Worm (Caenorhabditis elegans) whole organism, young adult: ENCODE measurements around the gene gcs-1.

Experiments used
- F57C9.4 ChIP-seq: sonication (generic microtip); optimal IDR thresholded peaks from 2 replicates; lab custom pipeline; 2017; ENCODE audit warnings: mild to moderate bottlenecking, missing genetic modification characterization, missing compliant biosample characterization
- Y56A3A.18 ChIP-seq: fragments of 200-800 bp; sonication (Bioruptor generic); IDR thresholded peaks from 2 replicates; pipeline ENCODE4 v1.3.6; 2022; ENCODE audit warnings: missing genetic modification reagents, missing genetic modification characterization, missing compliant biosample characterization
- ama-1 ChIP-seq, 3 experiments: fragments of 150-350 bp in 1 of 3; sonication (generic microtip) in 2 of 3; optimal IDR thresholded peaks; 2 replicates each; lab custom pipeline; 2014 to 2018; ENCODE audit warnings: missing biosample characterization in 2 of 3, missing genetic modification characterization in 2 of 3, missing genetic modification reagents in 2 of 3
- bed-1 ChIP-seq: fragments of 200-800 bp; sonication (Bioruptor generic); IDR thresholded peaks from 2 replicates; pipeline ENCODE4 v1.3.6; 2022; ENCODE audit warnings: missing genetic modification reagents, missing genetic modification characterization, missing compliant biosample characterization
- ceh-100 ChIP-seq: fragments of 200-800 bp; sonication (Bioruptor generic); IDR thresholded peaks from 2 replicates; pipeline ENCODE4 v1.3.6; 2022; ENCODE audit warnings: missing genetic modification reagents, missing genetic modification characterization, missing compliant biosample characterization
- chd-7 ChIP-seq: sonication (generic microtip); optimal IDR thresholded peaks from 2 replicates; lab custom pipeline; 2016; ENCODE audit warnings: mild to moderate bottlenecking, missing genetic modification characterization, moderate library complexity, missing compliant biosample characterization
- die-1 ChIP-seq: sonication (generic microtip); optimal IDR thresholded peaks from 2 replicates; lab custom pipeline; 2016; ENCODE audit warnings: missing genotype, mild to moderate bottlenecking, missing genetic modification characterization, missing compliant biosample characterization
- efl-1 ChIP-seq: fragments of 150-350 bp; optimal IDR thresholded peaks from 2 replicates; lab custom pipeline; 2014; ENCODE audit warnings: missing biosample characterization, missing genetic modification reagents, missing genetic modification characterization
- egl-44 ChIP-seq: fragments of 200-800 bp; sonication (Bioruptor generic); IDR thresholded peaks from 2 replicates; pipeline ENCODE4 v1.3.6; 2022; ENCODE audit warnings: missing genetic modification reagents, missing genetic modification characterization, missing compliant biosample characterization
- snpc-1.3 ChIP-seq: sonication (generic microtip); optimal IDR thresholded peaks from 2 replicates; lab custom pipeline; 2017; ENCODE audit warnings: missing genetic modification characterization, mild to moderate bottlenecking, missing compliant biosample characterization, antibody characterized with exemption, moderate library complexity, missing genotype, missing genetic modification reagents; ENCODE audit not compliant: insufficient read depth
- snpc-4 ChIP-seq, 5 experiments: fragments of 150-350 bp in 1 of 5; sonication (generic microtip) in 4 of 5; optimal IDR thresholded peaks; 2 replicates each; lab custom pipeline; 2014 to 2018; ENCODE audit warnings: missing genetic modification characterization in 5 of 5, missing biosample characterization in 3 of 5, antibody characterized with exemption in 2 of 5, mild to moderate bottlenecking in 2 of 5, missing compliant biosample characterization in 2 of 5, missing genotype in 2 of 5, moderate library complexity in 2 of 5, missing genetic modification reagents in 1 of 5
- sptf-2 ChIP-seq: fragments of 200-800 bp; sonication (Bioruptor generic); optimal IDR thresholded peaks from 2 replicates; lab custom pipeline; 2018; ENCODE audit warnings: mild to moderate bottlenecking, missing genetic modification characterization, missing compliant biosample characterization
- tlf-1 ChIP-seq: fragments of 200-800 bp; sonication (Bioruptor generic); optimal IDR thresholded peaks from 2 replicates; lab custom pipeline; 2018; ENCODE audit warnings: mild to moderate bottlenecking, missing genetic modification characterization, missing compliant biosample characterization
- unc-62 ChIP-seq: fragments of 150-350 bp; optimal IDR thresholded peaks from 2 replicates; lab custom pipeline; 2014; ENCODE audit warnings: missing biosample characterization, missing genetic modification reagents, missing genetic modification characterization

DNA sequence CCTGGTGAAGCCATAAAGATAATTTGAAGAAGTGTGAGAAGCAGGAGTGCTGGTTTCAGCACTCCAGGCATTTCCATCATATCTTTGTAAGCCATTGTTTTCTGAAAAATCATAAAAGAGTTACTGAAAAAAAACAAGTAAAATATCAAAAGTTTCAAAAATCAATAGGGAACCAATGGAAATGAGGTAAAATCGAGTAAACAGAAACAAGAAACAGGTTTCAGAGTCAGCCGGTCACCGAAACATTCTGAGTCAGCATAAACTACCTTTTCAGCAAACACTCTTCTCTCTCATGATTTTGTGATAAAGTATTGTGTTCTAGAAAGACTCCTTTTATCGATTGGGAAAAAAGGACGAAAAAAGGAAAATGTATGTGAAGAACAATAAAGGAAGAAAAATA, 48.7 kb downstream of the gcs-1 start, which contains the start of gene C18E9.9:
- TF ChIP-seq sptf-2 (GFP tag; lab: Kevin White, UChicago) (no peak), snpc-4 (GFP tag; optimal IDR thresholded peaks at IDR 0.05; lab: Kevin White, UChicago) (no peak), snpc-4 (tag; optimal IDR thresholded peaks at IDR 0.05; lab: Kevin White, UChicago) (no peak), efl-1 (GFP tag; lab: Kevin White, UChicago) (no peak), tlf-1 (GFP tag; lab: Kevin White, UChicago) (no peak), ama-1 (optimal IDR thresholded peaks at IDR 0.05; lab: Kevin White, UChicago) (no peak), ama-1 (GFP tag; optimal IDR thresholded peaks at IDR 0.05; lab: Kevin White, UChicago) (no peak), unc-62 (no peak), egl-44 (GFP tag; lab: Robert Waterston, UW) (no peak), F57C9.4 (tag; lab: Kevin White, UChicago) (no peak), chd-7 (tag; lab: Kevin White, UChicago) (no peak), snpc-1.3 (tag; lab: Kevin White, UChicago) (no peak), Y56A3A.18 (GFP tag; lab: Robert Waterston, UW) (no peak), ceh-100 (no peak), die-1 (tag; lab: Kevin White, UChicago) (no peak), bed-1 (GFP tag; lab: Robert Waterston, UW) (no peak)
